Worm (Caenorhabditis elegans): ENCODE measurements around the gene tbc-14.

tbc-14 gene

DNA sequence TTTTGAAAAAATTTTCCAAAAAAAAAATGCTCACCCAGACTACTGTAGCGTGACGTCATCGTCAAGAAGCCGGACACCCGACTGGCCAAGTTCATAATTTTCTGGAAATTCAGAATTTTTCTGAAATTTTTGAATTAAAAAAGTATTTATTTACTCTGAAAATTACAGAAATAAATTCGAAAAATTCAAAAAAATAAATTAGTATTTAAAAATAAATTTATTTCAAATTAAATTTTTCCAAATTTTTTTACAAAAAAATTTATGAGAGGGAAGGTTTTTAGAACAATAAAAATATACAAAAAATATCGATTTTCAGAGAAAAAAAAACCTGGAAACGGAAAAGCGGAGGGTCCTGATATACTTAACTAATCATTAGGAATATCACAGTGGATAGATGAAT is 10.7 kb downstream of the tbc-14 start, which contains the start of gene Y48E1C.4:
TSS of gene Y48E1C.4 (minus strand) at position 101 of the 400 bp plus-strand sequence.
- TF ChIP-seq drap-1 (GFP tag; optimal IDR thresholded peaks at IDR 0.05) (no peak), flh-1 (GFP tag; optimal IDR thresholded peaks at IDR 0.05) (no peak), ceh-83 (GFP tag; optimal IDR thresholded peaks at IDR 0.05) (no peak), mep-1 (tag; optimal IDR thresholded peaks at IDR 0.05) (no peak), nhr-237 (tag; optimal IDR thresholded peaks at IDR 0.05) (no peak), bed-3 (GFP tag; optimal IDR thresholded peaks at IDR 0.05) (no peak), tbx-8 (GFP tag; optimal IDR thresholded peaks at IDR 0.05) (no peak), nhr-28 (tag; optimal IDR thresholded peaks at IDR 0.05) (no peak)

ce11 chrII:13424242-13424641 is 23.2 kb downstream of the tbc-14 start, which contains the start of gene Y48E1C.2:
Gene Y48E1C.2 (plus strand): TSS chrII:13424542.
- no peak for TF ChIP-seq elt-3 (tag; optimal IDR thresholded peaks at IDR 0.05)
- TF ChIP-seq unc-39 (tag; optimal IDR thresholded peaks at IDR 0.05) = no peak
- no peak for TF ChIP-seq nhr-237 (tag; optimal IDR thresholded peaks at IDR 0.05)
- TF ChIP-seq M03D4.4 (tag; optimal IDR thresholded peaks at IDR 0.05) = no peak
- TF ChIP-seq nhr-2 (tag; optimal IDR thresholded peaks at IDR 0.05) = no peak
- TF ChIP-seq ceh-39 (tag; optimal IDR thresholded peaks at IDR 0.05) = no peak
- no peak for TF ChIP-seq cnd-1 (tag; optimal IDR thresholded peaks at IDR 0.05)
- TF ChIP-seq nhr-12 (tag; optimal IDR thresholded peaks at IDR 0.05) = no peak
- no peak for TF ChIP-seq zip-8 (tag; optimal IDR thresholded peaks at IDR 0.05)
- no peak for TF ChIP-seq flh-1 (GFP tag; optimal IDR thresholded peaks at IDR 0.05)
- TF ChIP-seq ces-1 (GFP tag; optimal IDR thresholded peaks at IDR 0.05) = no peak
- TF ChIP-seq unc-62 (GFP tag; optimal IDR thresholded peaks at IDR 0.05) = no peak
- TF ChIP-seq snpc-4 (tag; optimal IDR thresholded peaks at IDR 0.05) = no peak

DNA sequence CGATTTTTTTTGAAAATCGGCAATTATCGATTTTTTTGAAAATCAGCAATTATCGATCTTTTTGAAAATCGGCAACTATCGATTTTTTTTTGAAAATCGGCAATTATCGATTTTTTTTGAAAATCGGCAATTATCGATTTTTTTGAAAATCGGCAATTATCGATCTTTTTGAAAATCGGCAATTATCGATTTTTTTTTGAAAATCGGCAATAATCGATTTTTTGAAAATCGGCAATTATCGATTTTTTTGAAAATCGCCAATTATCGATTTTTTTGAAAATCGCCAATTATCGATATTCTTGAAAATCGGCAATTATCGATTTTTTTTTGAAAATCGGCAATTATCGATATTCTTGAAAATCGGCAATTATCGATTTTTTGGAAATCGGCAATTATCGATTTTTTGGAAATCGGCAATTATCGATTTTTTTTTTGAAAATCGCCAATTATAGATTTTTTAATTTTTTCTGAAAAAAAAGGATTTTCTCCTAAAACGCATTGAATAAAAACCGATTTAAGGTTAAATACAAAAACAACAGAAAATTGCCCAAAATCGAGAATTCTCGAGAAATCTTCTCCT is 29.9 kb downstream of the tbc-14 start:
- no peak for TF ChIP-seq pha-4 (tag; optimal IDR thresholded peaks at IDR 0.05)
- no peak for TF ChIP-seq bed-3 (GFP tag; optimal IDR thresholded peaks at IDR 0.05)
- peak; percentile 86 for TF ChIP-seq ceh-43 (GFP tag; optimal IDR thresholded peaks at IDR 0.05)
- no peak for TF ChIP-seq nhr-28 (tag; optimal IDR thresholded peaks at IDR 0.05)
- TF ChIP-seq ham-2 (GFP tag; optimal IDR thresholded peaks at IDR 0.05) = no peak

DNA sequence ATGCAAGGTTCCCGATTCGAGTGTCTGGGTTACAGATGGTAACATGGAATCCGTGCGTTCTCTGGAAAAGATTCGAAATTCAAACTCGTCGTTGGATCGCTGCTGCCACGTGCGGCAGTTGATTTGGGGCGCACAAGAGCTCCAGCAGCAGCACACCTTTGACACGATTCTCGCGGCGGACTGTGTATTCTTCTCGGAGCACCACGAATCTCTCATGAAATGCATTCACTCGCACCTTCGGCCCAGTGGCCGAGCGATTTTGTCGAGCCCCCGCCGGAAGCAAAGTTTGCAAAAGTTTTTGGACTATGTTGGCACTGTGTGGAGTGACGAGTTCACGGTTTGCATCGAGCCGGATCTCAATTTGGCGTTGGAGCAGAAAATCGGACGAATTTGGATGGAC is 30.8 kb downstream of the tbc-14 start:
- no peak for TF ChIP-seq sptf-1 (tag; optimal IDR thresholded peaks at IDR 0.05)
- TF ChIP-seq zip-8 (tag; optimal IDR thresholded peaks at IDR 0.05) = no peak
- TF ChIP-seq lsy-2 (tag; optimal IDR thresholded peaks at IDR 0.05) = no peak
- no peak for TF ChIP-seq ztf-11 (tag; optimal IDR thresholded peaks at IDR 0.05)
- TF ChIP-seq flh-1 (GFP tag; optimal IDR thresholded peaks at IDR 0.05) = no peak
- no peak for TF ChIP-seq drap-1 (GFP tag; optimal IDR thresholded peaks at IDR 0.05)
- TF ChIP-seq mab-5 (tag; optimal IDR thresholded peaks at IDR 0.05) = no peak
- no peak for TF ChIP-seq ceh-43 (GFP tag; optimal IDR thresholded peaks at IDR 0.05)
- TF ChIP-seq unc-62 (GFP tag; optimal IDR thresholded peaks at IDR 0.05) = no peak
- no peak for TF ChIP-seq nhr-12 (tag; optimal IDR thresholded peaks at IDR 0.05)
- no peak for TF ChIP-seq nhr-28 (tag; optimal IDR thresholded peaks at IDR 0.05)
- no peak for TF ChIP-seq mep-1 (tag; optimal IDR thresholded peaks at IDR 0.05)
- no peak for TF ChIP-seq ham-2 (GFP tag; optimal IDR thresholded peaks at IDR 0.05)
- TF ChIP-seq nhr-237 (tag; optimal IDR thresholded peaks at IDR 0.05) = no peak

ce11 chrII:13414554-13415057 is 32.8 kb downstream of the tbc-14 start, which contains the start of gene Y48E1C.1:
Gene Y48E1C.1 (plus strand): TSS chrII:13415007.
- TF ChIP-seq M03D4.4 (tag; optimal IDR thresholded peaks at IDR 0.05) (no peak), mab-5 (tag; optimal IDR thresholded peaks at IDR 0.05) (no peak), drap-1 (GFP tag; optimal IDR thresholded peaks at IDR 0.05) (no peak), nhr-76 (tag; optimal IDR thresholded peaks at IDR 0.05) (no peak), sptf-1 (tag; optimal IDR thresholded peaks at IDR 0.05) (no peak), tbx-8 (GFP tag; optimal IDR thresholded peaks at IDR 0.05) (no peak), pha-4 (tag; optimal IDR thresholded peaks at IDR 0.05) (no peak), elt-3 (tag; optimal IDR thresholded peaks at IDR 0.05) (no peak), ces-1 (GFP tag; optimal IDR thresholded peaks at IDR 0.05) (no peak), unc-39 (tag; optimal IDR thresholded peaks at IDR 0.05) (no peak), ceh-43 (GFP tag; optimal IDR thresholded peaks at IDR 0.05) (no peak), snpc-4 (tag; optimal IDR thresholded peaks at IDR 0.05) (no peak), elt-1 (tag; optimal IDR thresholded peaks at IDR 0.05; ENCODE audit: borderline replicate concordance, insufficient read depth) (no peak), cnd-1 (tag; optimal IDR thresholded peaks at IDR 0.05) (no peak), ham-2 (GFP tag; optimal IDR thresholded peaks at IDR 0.05) (no peak), unc-120 (tag; optimal IDR thresholded peaks at IDR 0.05; ENCODE audit: poor library complexity, severe bottlenecking) (no peak)
